Worm (Caenorhabditis elegans) whole organism, late embryonic: ENCODE measurements around the gene W04E12.5.

ENCODE experiments used
- ceh-9 ChIP-seq: sonication (generic microtip); optimal IDR thresholded peaks from 2 replicates; lab custom pipeline; 2016; ENCODE audit warnings: mild to moderate bottlenecking, missing genetic modification characterization, inconsistent platforms, missing compliant biosample characterization
- elt-2 ChIP-seq: sonication (generic microtip); optimal IDR thresholded peaks from 2 replicates; lab custom pipeline; 2016; ENCODE audit warnings: missing genetic modification reagents, missing genetic modification characterization, missing compliant biosample characterization
- ets-4 ChIP-seq: sonication (generic microtip); optimal IDR thresholded peaks from 2 replicates; lab custom pipeline; 2016; ENCODE audit warnings: missing genetic modification characterization, missing compliant biosample characterization
- hlh-8 ChIP-seq: sonication (generic microtip); optimal IDR thresholded peaks from 2 replicates; lab custom pipeline; 2016; ENCODE audit warnings: missing genotype, missing genetic modification characterization, missing compliant biosample characterization
- lin-11 ChIP-seq: fragments of 200-800 bp; sonication (Bioruptor generic); optimal IDR thresholded peaks from 2 replicates; lab custom pipeline; 2018; ENCODE audit warnings: mild to moderate bottlenecking, missing genetic modification characterization, missing compliant biosample characterization
- pqm-1 ChIP-seq: sonication (generic microtip); optimal IDR thresholded peaks from 2 replicates; lab custom pipeline; 2016; ENCODE audit warnings: missing genetic modification characterization, missing compliant biosample characterization
- zip-5 ChIP-seq: sonication (generic microtip); optimal IDR thresholded peaks from 2 replicates; lab custom pipeline; 2016; ENCODE audit warnings: missing genetic modification characterization, missing compliant biosample characterization

DNA sequence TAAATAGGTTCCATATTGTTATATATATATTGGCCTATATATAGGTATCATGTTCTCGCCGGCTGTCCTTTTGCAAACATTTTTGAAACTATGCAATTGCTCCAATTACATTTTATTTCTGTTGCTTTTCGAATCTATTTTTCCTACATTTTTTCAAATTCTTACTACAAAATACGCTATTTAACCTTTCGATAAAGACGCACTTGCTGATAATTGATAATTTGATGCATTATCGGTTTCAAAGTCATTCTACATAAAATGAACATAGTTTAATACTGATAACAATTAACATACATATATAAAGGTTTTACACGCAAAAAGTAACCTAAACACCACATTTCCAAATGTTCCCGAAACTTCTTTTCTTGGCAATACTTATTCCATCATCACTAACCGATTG is 42.4 kb downstream of the W04E12.5 start, which contains the start of gene clec-258:
- TF ChIP-seq ets-4 (tag; lab: Kevin White, UChicago) (no peak), zip-5 (tag; lab: Kevin White, UChicago) (no peak), lin-11 (no peak), ceh-9 (no peak), hlh-8 (tag; lab: Kevin White, UChicago) (no peak), pqm-1 (no peak), elt-2 (tag; lab: Kevin White, UChicago) (peak; percentile 55)
